Worm (Caenorhabditis elegans) whole organism, dauer: ENCODE measurements around the gene cept-2.

Source experiments
- unc-62 ChIP-seq: sonication (generic microtip); optimal IDR thresholded peaks from 2 replicates; lab custom pipeline; 2017; ENCODE audit warnings: missing biosample characterization, missing genetic modification reagents, missing genetic modification characterization

cept-2 gene

ce11 chrV:14358577-14358976, 11.0 kb downstream of the cept-2 start, which contains the start of gene Y49A3A.4:
Y49A3A.4 (minus strand) TSS chrV:14358890.
- TF ChIP-seq unc-62 (GFP tag; lab: Kevin White, UChicago), result no peak

- TF ChIP-seq unc-62 (GFP tag; lab: Kevin White, UChicago), result no peak
These were observed 14.4 kb downstream of the cept-2 start for ce11 chrV:14361973-14362372.

- no peak for TF ChIP-seq unc-62 (GFP tag; lab: Kevin White, UChicago)
These were observed 17.2 kb downstream of the cept-2 start for ce11 chrV:14364586-14365248.

ce11 chrV:14366487-14366962, 19.0 kb downstream of the cept-2 start:
- TF ChIP-seq unc-62 (GFP tag; lab: Kevin White, UChicago), result no peak

ce11 chrV:14368272-14369052, 20.9 kb downstream of the cept-2 start:
- TF ChIP-seq unc-62 (GFP tag; lab: Kevin White, UChicago), result no peak

ce11 chrV:14369412-14369811, 21.8 kb downstream of the cept-2 start:
- no peak for TF ChIP-seq unc-62 (GFP tag; lab: Kevin White, UChicago)

- no peak for TF ChIP-seq unc-62 (GFP tag; lab: Kevin White, UChicago)
These were observed 25.2 kb downstream of the cept-2 start, which contains the start of gene unc-39 for ce11 chrV:14372774-14373173. unc-39 (plus strand) TSS chrV:14373074.

- TF ChIP-seq unc-62 (GFP tag; lab: Kevin White, UChicago), result no peak
These were observed 30.5 kb downstream of the cept-2 start for ce11 chrV:14378052-14378451.

- TF ChIP-seq unc-62 (GFP tag; lab: Kevin White, UChicago), result no peak
These were observed 31.4 kb downstream of the cept-2 start, which contains the start of gene npr-43 for ce11 chrV:14378986-14379385. npr-43 (minus strand) TSS chrV:14379086.

- TF ChIP-seq unc-62 (GFP tag; lab: Kevin White, UChicago), result no peak
These were observed 32.7 kb downstream of the cept-2 start for ce11 chrV:14380242-14380641.

ce11 chrV:14391830-14392229, 44.3 kb downstream of the cept-2 start, which contains the start of gene C15H11.10:
C15H11.10 (plus strand) TSS chrV:14392130.
- TF ChIP-seq unc-62 (GFP tag; lab: Kevin White, UChicago), result no peak

ce11 chrV:14393504-14393903, 45.9 kb downstream of the cept-2 start, which contains the start of gene C15H11.1:
C15H11.1 (plus strand) TSS chrV:14393804.
- TF ChIP-seq unc-62 (GFP tag; lab: Kevin White, UChicago), result no peak

ce11 chrV:14394743-14395142, 47.2 kb downstream of the cept-2 start, which contains the start of gene C15H11.13:
C15H11.13 (plus strand) TSS chrV:14395043.
- no peak for TF ChIP-seq unc-62 (GFP tag; lab: Kevin White, UChicago)

- no peak for TF ChIP-seq unc-62 (GFP tag; lab: Kevin White, UChicago)
These were observed 48.6 kb downstream of the cept-2 start for ce11 chrV:14396123-14396669.
